Worm (Caenorhabditis elegans): ENCODE results near the gene sid-1.

sid-1 gene

DNA sequence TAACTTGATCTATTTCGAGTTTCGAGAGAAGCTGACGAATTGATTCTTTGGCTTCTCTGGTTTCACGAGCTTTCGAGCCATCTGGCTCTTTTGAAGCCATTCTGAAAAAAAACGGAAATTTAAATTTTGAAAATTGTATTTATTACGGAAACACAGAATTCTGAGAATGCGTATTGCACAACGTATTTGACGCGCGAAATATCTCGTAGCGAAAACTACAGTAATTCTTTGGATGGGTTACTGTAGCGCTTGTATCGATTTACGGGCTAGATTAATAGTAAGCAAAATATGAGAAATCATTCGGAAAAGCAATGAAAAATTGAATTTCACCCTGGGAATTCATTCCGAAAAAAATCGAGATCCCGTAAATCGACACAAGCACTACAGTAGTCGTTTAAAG, 6.1 kb upstream of the sid-1 start, which contains the start of gene C04F5.8:
Gene C04F5.8, minus strand, starts transcription at position 101 of the 400 bp plus-strand sequence.
- no peak for TF ChIP-seq unc-55 (GFP tag; optimal IDR thresholded peaks at IDR 0.05)
- TF ChIP-seq elt-2 (tag; optimal IDR thresholded peaks at IDR 0.05), result no peak
- TF ChIP-seq C08G9.2 (tag; optimal IDR thresholded peaks at IDR 0.05), result no peak
- no peak for TF ChIP-seq hlh-15 (tag; optimal IDR thresholded peaks at IDR 0.05)
- TF ChIP-seq mec-3 (tag; optimal IDR thresholded peaks at IDR 0.05; ENCODE audit: borderline replicate concordance), result no peak
- no peak for TF ChIP-seq pros-1 (tag; optimal IDR thresholded peaks at IDR 0.05)
- no peak for TF ChIP-seq tbx-2 (tag; optimal IDR thresholded peaks at IDR 0.05)
- TF ChIP-seq lim-6 (tag; optimal IDR thresholded peaks at IDR 0.05), result no peak
- no peak for TF ChIP-seq syd-9 (tag; optimal IDR thresholded peaks at IDR 0.05)
- no peak for TF ChIP-seq nhr-232 (tag; optimal IDR thresholded peaks at IDR 0.05)
- no peak for TF ChIP-seq pha-2 (tag; optimal IDR thresholded peaks at IDR 0.05)
- TF ChIP-seq ttx-3 (tag; optimal IDR thresholded peaks at IDR 0.05), result no peak

DNA sequence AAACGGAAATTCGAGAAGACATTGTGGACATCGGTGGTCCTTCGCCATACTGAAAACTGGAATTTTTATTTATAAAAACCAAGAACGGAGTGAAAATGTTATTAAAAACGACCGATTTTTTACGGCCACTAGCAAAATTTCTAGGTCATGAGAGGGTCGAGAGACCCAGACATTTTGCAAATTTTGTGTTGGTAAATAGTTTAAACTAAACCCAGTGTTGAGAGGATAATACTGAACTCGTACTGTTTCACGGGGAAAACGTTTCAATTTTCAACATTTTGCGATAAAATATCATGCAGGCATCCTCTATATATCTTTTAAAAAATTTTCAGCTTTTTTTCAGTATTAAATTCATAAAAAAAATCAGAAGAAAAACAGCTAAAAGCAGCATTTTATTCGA, 661 bp upstream of the sid-1 start, which contains the start of gene C04F5.9:
Gene C04F5.9, minus strand, starts transcription at position 101 of the 400 bp plus-strand sequence.
- TF ChIP-seq syd-9 (tag; optimal IDR thresholded peaks at IDR 0.05) (no peak), tbx-2 (tag; optimal IDR thresholded peaks at IDR 0.05) (no peak)

DNA sequence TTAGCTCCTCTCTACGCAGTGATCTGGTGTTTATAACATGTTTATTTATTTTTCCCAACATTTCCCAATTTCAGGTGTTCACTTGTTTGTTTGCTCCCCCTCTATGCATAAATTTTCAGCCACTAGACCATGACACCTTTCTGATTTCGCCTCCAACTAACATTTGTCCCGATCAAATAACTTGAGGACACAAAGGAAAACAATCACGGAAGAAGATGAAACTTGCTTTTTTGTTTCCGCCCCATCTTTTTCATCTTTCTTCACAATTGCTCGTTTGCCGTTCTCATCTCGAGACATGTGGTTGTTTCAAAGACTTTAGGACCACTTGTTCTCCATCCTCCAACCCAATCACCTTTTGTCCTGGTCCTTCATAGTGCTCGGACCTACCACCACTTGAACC, 7.0 kb downstream of the sid-1 start, which contains the start of gene F14F9.5:
Gene F14F9.5, plus strand, starts transcription at position 301 of the 400 bp plus-strand sequence.
- TF ChIP-seq nfya-1 (tag; optimal IDR thresholded peaks at IDR 0.05) (no peak), ceh-45 (GFP tag; IDR thresholded peaks at IDR 0.05) (no peak), ama-1 (optimal IDR thresholded peaks at IDR 0.05) (no peak), pha-2 (tag; optimal IDR thresholded peaks at IDR 0.05) (no peak), ceh-30 (tag; optimal IDR thresholded peaks at IDR 0.05) (no peak), pat-9 (tag; optimal IDR thresholded peaks at IDR 0.05) (no peak), fkh-10 (GFP tag; optimal IDR thresholded peaks at IDR 0.05) (no peak), fax-1 (tag; optimal IDR thresholded peaks at IDR 0.05) (no peak), sox-2 (GFP tag; IDR thresholded peaks at IDR 0.05) (no peak), hlh-13 (GFP tag; optimal IDR thresholded peaks at IDR 0.05) (no peak), fkh-6 (tag; optimal IDR thresholded peaks at IDR 0.05) (no peak), pros-1 (tag; optimal IDR thresholded peaks at IDR 0.05) (no peak), rnt-1 (tag; optimal IDR thresholded peaks at IDR 0.05) (no peak), lim-6 (tag; optimal IDR thresholded peaks at IDR 0.05) (no peak), ahr-1 (tag; optimal IDR thresholded peaks at IDR 0.05) (no peak), ceh-24 (tag; optimal IDR thresholded peaks at IDR 0.05) (no peak), hlh-30 (tag; optimal IDR thresholded peaks at IDR 0.05; ENCODE audit: insufficient read depth) (no peak), nhr-232 (tag; optimal IDR thresholded peaks at IDR 0.05) (no peak), ref-2 (tag; optimal IDR thresholded peaks at IDR 0.05) (no peak)

DNA sequence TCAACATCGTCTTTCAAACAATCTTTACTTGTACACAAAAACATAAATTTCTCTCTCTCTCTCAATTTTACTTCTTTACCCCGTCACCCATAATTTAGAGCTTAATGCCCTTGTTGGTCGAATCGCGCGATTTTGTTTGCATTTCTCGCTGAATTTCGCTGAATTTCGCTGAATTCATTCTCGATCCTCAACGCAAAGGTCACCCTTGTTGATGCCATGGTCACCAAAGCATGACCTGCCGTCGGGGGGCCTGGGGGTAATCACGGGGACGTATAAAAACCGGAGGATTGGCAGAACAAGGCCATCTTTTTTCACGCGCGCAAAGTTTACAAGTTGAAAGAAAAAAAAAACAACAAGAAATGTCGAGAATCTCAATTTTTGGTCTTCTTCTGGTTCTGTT, 10.2 kb downstream of the sid-1 start, which contains the start of gene F14F9.8:
Gene F14F9.8, plus strand, starts transcription at position 301 of the 400 bp plus-strand sequence.
- TF ChIP-seq fax-1 (tag; optimal IDR thresholded peaks at IDR 0.05), result no peak
- TF ChIP-seq ceh-30 (tag; optimal IDR thresholded peaks at IDR 0.05), result no peak

DNA sequence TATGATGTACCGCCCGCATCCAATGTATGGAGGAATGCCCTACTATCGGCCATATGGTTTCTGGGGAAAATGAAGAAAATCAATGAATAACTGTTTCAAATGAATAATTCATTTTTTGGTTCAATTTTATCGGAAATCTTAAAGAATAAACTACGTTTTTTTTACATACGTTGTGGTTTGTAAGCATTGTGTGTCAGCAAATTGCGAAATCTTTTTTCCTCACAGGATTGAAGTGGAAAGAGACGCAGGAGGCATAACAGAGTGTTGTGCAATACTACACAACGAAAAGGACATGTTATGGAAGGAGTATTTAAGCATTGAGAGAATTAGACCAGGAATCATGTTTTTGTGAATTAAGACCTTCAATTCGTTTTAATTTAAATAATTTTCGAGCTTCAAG, 11.6 kb downstream of the sid-1 start:
- TF ChIP-seq pqm-1 (tag; optimal IDR thresholded peaks at IDR 0.05) (no peak), unc-3 (GFP tag; conservative IDR thresholded peaks at IDR 0.05) (no peak), unc-3 (tag; optimal IDR thresholded peaks at IDR 0.05) (no peak), pros-1 (tag; optimal IDR thresholded peaks at IDR 0.05) (no peak), gmeb-2 (tag; optimal IDR thresholded peaks at IDR 0.05) (no peak), ceh-24 (tag; optimal IDR thresholded peaks at IDR 0.05) (no peak), ama-1 (optimal IDR thresholded peaks at IDR 0.05) (no peak), ets-4 (tag; optimal IDR thresholded peaks at IDR 0.05) (no peak), hlh-6 (tag; optimal IDR thresholded peaks at IDR 0.05) (no peak)

DNA sequence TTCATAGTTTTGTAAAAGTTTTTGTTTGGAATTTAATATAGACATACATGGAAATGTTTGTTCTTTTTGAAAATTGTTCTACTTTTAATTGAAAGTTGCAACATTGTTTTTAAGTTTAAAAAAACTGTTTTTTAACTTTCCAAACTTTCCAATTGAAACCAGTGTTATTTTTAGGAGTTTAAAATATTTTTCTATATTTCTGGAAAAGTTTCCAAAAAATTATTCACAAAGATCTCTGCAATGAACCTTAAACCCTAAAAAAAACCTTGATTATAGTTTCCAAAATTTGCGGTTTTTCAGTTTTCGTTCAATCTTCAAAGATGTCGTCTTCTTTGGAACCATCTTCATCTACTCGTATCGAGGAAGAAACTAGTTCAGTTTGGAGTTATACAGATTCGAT, 12.7 kb downstream of the sid-1 start, which contains the start of gene F14F9.4:
Gene F14F9.4, plus strand, starts transcription at position 301 of the 400 bp plus-strand sequence.
- TF ChIP-seq C38D4.7 (GFP tag; optimal IDR thresholded peaks at IDR 0.05) (no peak), rnt-1 (tag; optimal IDR thresholded peaks at IDR 0.05) (no peak), nhr-11 (tag; optimal IDR thresholded peaks at IDR 0.05) (no peak), ceh-31 (tag; optimal IDR thresholded peaks at IDR 0.05) (no peak), K02D7.2 (tag; optimal IDR thresholded peaks at IDR 0.05) (no peak), ceh-19 (GFP tag; optimal IDR thresholded peaks at IDR 0.05) (no peak), elt-2 (tag; optimal IDR thresholded peaks at IDR 0.05) (no peak)

All from whole organism, late embryonic.